Fruit fly (Drosophila melanogaster): ENCODE measurements around the gene PIG-U.

dm6 chr2L:8471667-8472066 is 43.2 kb upstream of the PIG-U start:
- TF ChIP-seq psq (optimal IDR thresholded peaks at IDR 0.05), result no peak
- TF ChIP-seq h (optimal IDR thresholded peaks at IDR 0.05), result no peak
- no peak for TF ChIP-seq Myc (optimal IDR thresholded peaks at IDR 0.05)
- no peak for TF ChIP-seq ttk (optimal IDR thresholded peaks at IDR 0.05)
- TF ChIP-seq insv (optimal IDR thresholded peaks at IDR 0.05), result no peak
- TF ChIP-seq Sin3A (optimal IDR thresholded peaks at IDR 0.05), result no peak
